Worm (Caenorhabditis elegans) whole organism, L3 larva: ENCODE data around the gene F15A4.10.

ENCODE experiments used
- R02D3.7 ChIP-seq: fragments of 150-350 bp; optimal IDR thresholded peaks from 2 replicates; lab custom pipeline; 2014; ENCODE audit warnings: missing biosample characterization, missing genetic modification characterization
- ZK546.5 ChIP-seq: sonication (generic microtip); optimal IDR thresholded peaks from 2 replicates; lab custom pipeline; 2017; ENCODE audit warnings: missing biosample characterization, missing genetic modification characterization
- aly-2 ChIP-seq: fragments of 150-350 bp; optimal IDR thresholded peaks from 2 replicates; lab custom pipeline; 2014; ENCODE audit warnings: missing biosample characterization, missing genetic modification characterization
- ceh-16 ChIP-seq: sonication (generic microtip); optimal IDR thresholded peaks from 2 replicates; lab custom pipeline; 2017; ENCODE audit warnings: missing biosample characterization, missing genetic modification characterization
- ceh-28 ChIP-seq: fragments of 150-350 bp; optimal IDR thresholded peaks from 2 replicates; lab custom pipeline; 2014; ENCODE audit warnings: missing biosample characterization, missing genetic modification reagents, missing genetic modification characterization
- ceh-82 ChIP-seq: fragments of 150-350 bp; optimal IDR thresholded peaks from 2 replicates; lab custom pipeline; 2014; ENCODE audit warnings: missing biosample characterization, missing genetic modification characterization
- ceh-9 ChIP-seq: sonication (generic microtip); optimal IDR thresholded peaks from 2 replicates; lab custom pipeline; 2018; ENCODE audit warnings: missing biosample characterization, missing genetic modification characterization
- egl-5 ChIP-seq: fragments of 150-350 bp; optimal IDR thresholded peaks from 2 replicates; lab custom pipeline; 2017; ENCODE audit warnings: missing biosample characterization, missing genetic modification reagents, missing genetic modification characterization, inconsistent platforms
- elt-2 ChIP-seq: sonication (generic microtip); optimal IDR thresholded peaks from 2 replicates; lab custom pipeline; 2016; ENCODE audit warnings: missing genetic modification reagents, mild to moderate bottlenecking, missing genetic modification characterization, missing compliant biosample characterization
- elt-3 ChIP-seq, 3 experiments: fragments of 150-350 bp in 1 of 3; sonication (generic microtip) in 2 of 3; optimal IDR thresholded peaks; 2 replicates in 2 of 3; 4 replicates in 1 of 3; lab custom pipeline; 2014 to 2017; ENCODE audit warnings: missing biosample characterization in 3 of 3, missing genetic modification characterization in 3 of 3
- eor-1 ChIP-seq, 2 experiments: fragments of 150-350 bp; optimal IDR thresholded peaks; 2 replicates each; lab custom pipeline; 2014 to 2018; ENCODE audit warnings: missing biosample characterization in 2 of 2, missing genetic modification characterization in 2 of 2
- fkh-10 ChIP-seq: sonication (generic microtip); optimal IDR thresholded peaks from 2 replicates; lab custom pipeline; 2017; ENCODE audit warnings: missing biosample characterization, missing genetic modification reagents, missing genetic modification characterization
- fkh-2 ChIP-seq: fragments of 150-350 bp; optimal IDR thresholded peaks from 2 replicates; lab custom pipeline; 2014; ENCODE audit warnings: missing biosample characterization, missing genetic modification reagents, missing genetic modification characterization
- fos-1 ChIP-seq: fragments of 150-350 bp; optimal IDR thresholded peaks from 2 replicates; lab custom pipeline; 2014; ENCODE audit warnings: missing biosample characterization, missing genetic modification characterization
- hmg-11 ChIP-seq: sonication (generic microtip); optimal IDR thresholded peaks from 2 replicates; lab custom pipeline; 2016; ENCODE audit warnings: missing genetic modification characterization, missing compliant biosample characterization
- jun-1 ChIP-seq: fragments of 150-350 bp; optimal IDR thresholded peaks from 2 replicates; lab custom pipeline; 2014; ENCODE audit warnings: missing biosample characterization, missing genetic modification reagents, missing genetic modification characterization
- lin-15B ChIP-seq: fragments of 150-350 bp; optimal IDR thresholded peaks from 2 replicates; lab custom pipeline; 2014; ENCODE audit warnings: missing biosample characterization, missing genetic modification characterization
- lsy-12 ChIP-seq: sonication (generic microtip); optimal IDR thresholded peaks from 2 replicates; lab custom pipeline; 2016; ENCODE audit warnings: mild to moderate bottlenecking, missing genetic modification characterization, missing compliant biosample characterization
- mdl-1 ChIP-seq: fragments of 150-350 bp; optimal IDR thresholded peaks from 2 replicates; lab custom pipeline; 2014; ENCODE audit warnings: missing biosample characterization, missing genetic modification characterization
- mml-1 ChIP-seq: fragments of 150-350 bp; sonication (generic microtip); optimal IDR thresholded peaks from 3 replicates; lab custom pipeline; 2014; ENCODE audit warnings: missing biosample characterization, missing genetic modification characterization
- nfya-1 ChIP-seq: sonication (generic microtip); optimal IDR thresholded peaks from 2 replicates; lab custom pipeline; 2017; ENCODE audit warnings: missing genetic modification characterization, mild to moderate bottlenecking, missing compliant biosample characterization, antibody characterized with exemption, moderate library complexity; ENCODE audit not compliant: insufficient read depth
- nhr-11 ChIP-seq: fragments of 150-350 bp; optimal IDR thresholded peaks from 2 replicates; lab custom pipeline; 2014; ENCODE audit warnings: missing biosample characterization, missing genetic modification characterization
- nhr-12 ChIP-seq: fragments of 150-350 bp; optimal IDR thresholded peaks from 2 replicates; lab custom pipeline; 2014; ENCODE audit warnings: missing biosample characterization, missing genetic modification characterization
- nhr-23 ChIP-seq: fragments of 150-350 bp; optimal IDR thresholded peaks from 2 replicates; lab custom pipeline; 2014; ENCODE audit warnings: missing biosample characterization, missing genetic modification reagents, missing genetic modification characterization
- nhr-237 ChIP-seq: fragments of 150-350 bp; optimal IDR thresholded peaks from 2 replicates; lab custom pipeline; 2014; ENCODE audit warnings: missing biosample characterization, missing genetic modification characterization
- nhr-25 ChIP-seq: sonication (generic microtip); optimal IDR thresholded peaks from 2 replicates; lab custom pipeline; 2017; ENCODE audit warnings: missing biosample characterization, missing genetic modification characterization
- nhr-28 ChIP-seq: fragments of 150-350 bp; optimal IDR thresholded peaks from 2 replicates; lab custom pipeline; 2014; ENCODE audit warnings: missing biosample characterization, missing genetic modification characterization
- nhr-43 ChIP-seq: sonication (generic microtip); optimal IDR thresholded peaks from 2 replicates; lab custom pipeline; 2016; ENCODE audit warnings: mild to moderate bottlenecking, missing genetic modification characterization, missing compliant biosample characterization; ENCODE audit not compliant: poor library complexity, severe bottlenecking
- nhr-67 ChIP-seq: fragments of 150-350 bp; optimal IDR thresholded peaks from 2 replicates; lab custom pipeline; 2014; ENCODE audit warnings: missing biosample characterization, missing genetic modification characterization
- nhr-76 ChIP-seq: fragments of 150-350 bp; sonication (generic microtip); optimal IDR thresholded peaks from 5 replicates; lab custom pipeline; 2014; ENCODE audit warnings: missing biosample characterization, missing genetic modification characterization
- nhr-77 ChIP-seq: fragments of 150-350 bp; optimal IDR thresholded peaks from 2 replicates; lab custom pipeline; 2014; ENCODE audit warnings: missing biosample characterization, missing genetic modification characterization
- pha-4 ChIP-seq: fragments of 150-350 bp; optimal IDR thresholded peaks from 2 replicates; lab custom pipeline; 2014; ENCODE audit warnings: missing biosample characterization, missing genetic modification reagents, missing genetic modification characterization
- pqm-1 ChIP-seq: fragments of 150-350 bp; optimal IDR thresholded peaks from 2 replicates; lab custom pipeline; 2017; ENCODE audit warnings: missing biosample characterization, missing genetic modification characterization, inconsistent platforms
- sea-2 ChIP-seq: fragments of 150-350 bp; sonication (generic microtip); optimal IDR thresholded peaks from 4 replicates; lab custom pipeline; 2014; ENCODE audit warnings: missing biosample characterization, missing genetic modification reagents, missing genetic modification characterization
- skn-1 ChIP-seq: fragments of 150-350 bp; optimal IDR thresholded peaks from 2 replicates; lab custom pipeline; 2014; ENCODE audit warnings: missing biosample characterization, missing genetic modification characterization
- snpc-4 ChIP-seq: fragments of 150-350 bp; optimal IDR thresholded peaks from 2 replicates; lab custom pipeline; 2014; ENCODE audit warnings: missing biosample characterization, missing genetic modification characterization
- unc-62 ChIP-seq: fragments of 150-350 bp; sonication (generic microtip); optimal IDR thresholded peaks from 4 replicates; lab custom pipeline; 2014; ENCODE audit warnings: missing biosample characterization, missing genetic modification reagents, missing genetic modification characterization
- zag-1 ChIP-seq: fragments of 150-350 bp; optimal IDR thresholded peaks from 2 replicates; lab custom pipeline; 2014; ENCODE audit warnings: missing biosample characterization, missing genetic modification characterization
- ztf-11 ChIP-seq: fragments of 150-350 bp; optimal IDR thresholded peaks from 2 replicates; lab custom pipeline; 2014; ENCODE audit warnings: missing biosample characterization, missing genetic modification characterization
- ztf-4 ChIP-seq: fragments of 150-350 bp; optimal IDR thresholded peaks from 2 replicates; lab custom pipeline; 2014; ENCODE audit warnings: missing biosample characterization, missing genetic modification characterization

Gene F15A4.10

ce11 chrII:12494556-12495131 is 9.7 kb upstream of the F15A4.10 start, which contains the start of gene col-85 (continued):
- TF ChIP-seq ztf-4 (tag; lab: Kevin White, UChicago): no peak
- TF ChIP-seq nhr-23 (tag; lab: Kevin White, UChicago): peak; percentile 30
- TF ChIP-seq nhr-77 (tag; lab: Kevin White, UChicago): no peak
- TF ChIP-seq aly-2 (tag; lab: Kevin White, UChicago): no peak
- TF ChIP-seq mml-1 (tag; lab: Kevin White, UChicago): no peak
- no peak for TF ChIP-seq ceh-28 (tag; lab: Kevin White, UChicago)
- no peak for TF ChIP-seq egl-5 (tag; lab: Kevin White, UChicago)
- TF ChIP-seq nhr-67: no peak
- peak; percentile 13 for TF ChIP-seq pqm-1
- TF ChIP-seq nhr-237 (tag; lab: Kevin White, UChicago): no peak
- TF ChIP-seq snpc-4 (tag; lab: Kevin White, UChicago): peak; percentile 93
- TF ChIP-seq ztf-11: no peak
- TF ChIP-seq fkh-10 (GFP tag; lab: Kevin White, UChicago): no peak
- no peak for TF ChIP-seq nhr-76 (tag; lab: Kevin White, UChicago)
- TF ChIP-seq elt-3 (tag; optimal IDR thresholded peaks at IDR 0.05; lab: Kevin White, UChicago): no peak
- no peak for TF ChIP-seq sea-2
- peak; percentile 63 for TF ChIP-seq skn-1 (tag; lab: Kevin White, UChicago)
- no peak for TF ChIP-seq unc-62 (GFP tag; lab: Kevin White, UChicago)
- no peak for TF ChIP-seq ceh-9 (tag; lab: Kevin White, UChicago)
- peak; percentile 66 for TF ChIP-seq nfya-1 (tag; lab: Kevin White, UChicago)
- no peak for TF ChIP-seq pha-4
- peak; percentile 8 for TF ChIP-seq R02D3.7 (tag; lab: Kevin White, UChicago)
- TF ChIP-seq lsy-12: peak; percentile 31
- TF ChIP-seq, all 47 proteins: peak for 17

DNA sequence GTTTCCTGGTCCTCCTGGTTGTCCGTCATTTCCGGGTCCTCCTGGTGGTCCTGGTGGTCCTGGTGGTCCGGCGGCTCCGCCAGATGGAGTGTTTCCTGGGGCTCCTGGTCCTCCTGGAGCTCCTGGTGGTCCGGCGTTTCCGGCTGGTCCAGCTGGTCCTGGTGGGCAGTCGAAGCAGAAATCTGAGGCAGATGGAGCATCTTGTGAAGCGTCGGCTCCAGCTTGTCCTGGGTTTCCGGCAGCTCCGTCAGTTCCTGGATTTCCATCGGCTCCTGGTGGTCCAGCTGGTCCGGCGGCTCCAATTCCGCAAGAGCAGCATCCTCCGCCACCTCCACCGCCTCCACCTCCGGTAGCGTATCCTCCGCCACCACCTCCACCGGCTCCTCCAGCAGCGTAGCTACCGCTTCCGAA is 9.1 kb upstream of the F15A4.10 start:
- no peak for TF ChIP-seq ztf-11
- no peak for TF ChIP-seq pha-4
- no peak for TF ChIP-seq egl-5 (tag; lab: Kevin White, UChicago)
- no peak for TF ChIP-seq nhr-23 (tag; lab: Kevin White, UChicago)
- no peak for TF ChIP-seq nhr-237 (tag; lab: Kevin White, UChicago)
- TF ChIP-seq R02D3.7 (tag; lab: Kevin White, UChicago): no peak
- no peak for TF ChIP-seq fos-1 (tag; lab: Kevin White, UChicago)
- no peak for TF ChIP-seq unc-62 (GFP tag; lab: Kevin White, UChicago)
- no peak for TF ChIP-seq skn-1 (tag; lab: Kevin White, UChicago)
- TF ChIP-seq ceh-82 (tag; lab: Kevin White, UChicago): no peak
- no peak for TF ChIP-seq pqm-1
- TF ChIP-seq ceh-9 (tag; lab: Kevin White, UChicago): no peak
- TF ChIP-seq ztf-4 (tag; lab: Kevin White, UChicago): no peak
- no peak for TF ChIP-seq nhr-25 (tag; lab: Kevin White, UChicago)
- TF ChIP-seq jun-1 (tag; lab: Kevin White, UChicago): no peak
- no peak for TF ChIP-seq lin-15B (tag; lab: Kevin White, UChicago)
- no peak for TF ChIP-seq fkh-2 (tag; lab: Kevin White, UChicago)

DNA sequence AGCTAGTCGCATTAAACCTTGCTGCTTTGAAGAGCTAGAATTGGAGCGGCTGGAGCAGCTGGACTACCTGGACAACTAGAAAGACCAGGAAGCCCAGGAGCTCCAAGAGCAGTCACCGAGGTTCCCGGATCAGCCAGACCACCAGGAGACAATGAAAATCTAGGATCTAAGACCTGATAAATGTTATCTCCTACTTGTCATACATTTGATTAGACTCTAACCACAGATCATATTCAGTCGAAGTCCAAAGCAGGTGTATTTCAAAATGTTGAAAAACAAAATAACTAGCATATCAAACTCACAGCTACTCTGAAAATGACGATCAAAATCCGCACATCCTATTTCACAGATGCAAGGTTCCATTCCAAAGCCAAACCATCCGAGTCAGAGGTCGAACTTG is 7.0 kb upstream of the F15A4.10 start, which contains the start of gene srz-6:
srz-6 (plus strand) TSS at position 301 of the 400 bp plus-strand sequence.
- TF ChIP-seq ZK546.5 (tag; lab: Kevin White, UChicago) (no peak), jun-1 (tag; lab: Kevin White, UChicago) (no peak), nhr-12 (tag; lab: Kevin White, UChicago) (no peak), ceh-82 (tag; lab: Kevin White, UChicago) (no peak), nhr-11 (tag; lab: Kevin White, UChicago) (no peak), zag-1 (tag; lab: Kevin White, UChicago) (no peak), mml-1 (tag; lab: Kevin White, UChicago) (no peak), fos-1 (tag; lab: Kevin White, UChicago) (no peak), aly-2 (tag; lab: Kevin White, UChicago) (no peak), nhr-25 (tag; lab: Kevin White, UChicago) (no peak), nhr-28 (no peak), lsy-12 (no peak), ztf-4 (tag; lab: Kevin White, UChicago) (no peak), fkh-2 (tag; lab: Kevin White, UChicago) (no peak)

- TF ChIP-seq R02D3.7 (tag; lab: Kevin White, UChicago): no peak
- TF ChIP-seq hmg-11 (tag; lab: Kevin White, UChicago): no peak
- no peak for TF ChIP-seq elt-2
- TF ChIP-seq eor-1 (tag; optimal IDR thresholded peaks at IDR 0.05; lab: Kevin White, UChicago): no peak
- TF ChIP-seq snpc-4 (tag; lab: Kevin White, UChicago): no peak
- TF ChIP-seq ceh-9 (tag; lab: Kevin White, UChicago): no peak
- no peak for TF ChIP-seq nhr-43
- TF ChIP-seq nhr-76 (tag; lab: Kevin White, UChicago): no peak
- TF ChIP-seq fos-1 (tag; lab: Kevin White, UChicago): no peak
- no peak for TF ChIP-seq nfya-1 (tag; lab: Kevin White, UChicago)
- TF ChIP-seq lsy-12: no peak
- TF ChIP-seq ceh-16 (tag; lab: Kevin White, UChicago): no peak
- TF ChIP-seq aly-2 (tag; lab: Kevin White, UChicago): no peak
- TF ChIP-seq mdl-1: no peak
- no peak for TF ChIP-seq lin-15B (tag; lab: Kevin White, UChicago)
- TF ChIP-seq pqm-1: no peak
- TF ChIP-seq ZK546.5 (tag; lab: Kevin White, UChicago): no peak
- TF ChIP-seq sea-2: no peak
Measured at ce11 chrII:12489903-12490302, 4.9 kb upstream of the F15A4.10 start, which contains the start of gene T21B4.15. TSS of gene T21B4.15 (plus strand) at chrII:12490203.
